Fruit fly (Drosophila melanogaster): ENCODE measurements around the gene CG5391.
A peak's percentile ranks its signal among the peaks of the same experiment; 100 is the strongest.

Gene CG5391

DNA sequence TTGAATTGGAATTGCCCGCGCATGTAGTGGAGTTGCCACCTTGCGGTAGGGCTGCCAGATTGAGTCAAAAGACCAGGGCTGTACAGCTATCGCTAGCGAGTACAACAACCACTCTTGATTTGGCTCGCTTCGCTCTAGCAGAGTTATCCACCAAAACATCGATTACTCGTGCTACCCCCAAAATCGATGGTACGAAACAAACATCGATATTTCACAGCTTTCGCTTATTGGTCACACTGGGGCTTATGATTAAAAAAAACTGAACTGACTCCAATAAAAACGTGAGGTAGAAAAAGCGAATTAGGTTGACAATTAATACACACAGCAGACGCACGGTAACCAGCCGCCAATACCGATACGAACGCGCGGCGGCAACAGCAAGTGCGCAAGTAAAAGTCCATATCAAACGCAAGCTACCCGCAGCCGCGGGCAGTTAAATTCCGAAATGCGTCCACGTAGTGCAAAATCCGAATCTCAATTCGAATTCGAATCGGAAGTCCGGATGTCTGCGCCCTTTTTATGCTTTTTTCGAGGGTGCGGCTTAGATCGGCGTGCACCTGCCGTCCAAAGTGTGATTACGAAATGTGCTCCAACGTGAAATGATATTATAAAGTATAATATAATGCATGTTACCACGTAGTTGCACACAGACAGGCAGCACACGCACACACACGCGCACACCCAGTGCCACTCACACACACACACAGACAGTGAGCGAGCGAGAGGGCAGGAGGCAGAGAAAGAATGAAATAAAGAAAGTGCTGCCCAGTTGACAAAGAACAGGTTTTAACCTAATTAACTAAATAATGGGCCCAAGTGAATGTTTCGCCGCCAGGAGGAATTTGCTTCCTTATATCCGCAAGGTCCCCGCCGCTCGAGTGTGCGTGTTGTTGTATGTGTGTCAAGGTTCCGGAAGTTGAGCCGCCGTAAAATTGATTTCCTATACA lies 22.8 kb upstream of the CG5391 start, which contains the start of gene Sar1 (continued):
- no peak for TF ChIP-seq twi (tag; optimal IDR thresholded peaks at IDR 0.05)
- TF ChIP-seq zfh1 (GFP tag; IDR thresholded peaks at IDR 0.05): peak; percentile 23; the same call in 1 of the 3 replicates
- TF ChIP-seq zf30C (GFP tag; optimal IDR thresholded peaks at IDR 0.05): no peak
- TF ChIP-seq tap (tag; optimal IDR thresholded peaks at IDR 0.05): no peak
- TF ChIP-seq onecut (GFP tag; IDR thresholded peaks at IDR 0.05): peak; percentile 46; the same call in 1 of the 2 replicates
- no peak for TF ChIP-seq CG32767 (GFP tag; IDR thresholded peaks at IDR 0.05)
- TF ChIP-seq repo (GFP tag; optimal IDR thresholded peaks at IDR 0.05): peak; percentile 14
- peak; percentile 81 for TF ChIP-seq gro (GFP tag; optimal IDR thresholded peaks at IDR 0.05)
- peak; percentile 24 for TF ChIP-seq CG7839 (tag; optimal IDR thresholded peaks at IDR 0.05)
- peak; percentile 88 for TF ChIP-seq ato (GFP tag; IDR thresholded peaks at IDR 0.05; ENCODE audit: partially characterized antibody)
- TF ChIP-seq CG10431 (GFP tag; optimal IDR thresholded peaks at IDR 0.05): no peak
- peak; percentile 3 for TF ChIP-seq kni (GFP tag; optimal IDR thresholded peaks at IDR 0.05)
- peak; percentile 96 for TF ChIP-seq CG15514 (GFP tag; optimal IDR thresholded peaks at IDR 0.05)
- TF ChIP-seq PHDP (tag; optimal IDR thresholded peaks at IDR 0.05): no peak
- TF ChIP-seq CG8944 (GFP tag; optimal IDR thresholded peaks at IDR 0.05): peak; percentile 43
- peak; percentile 82 for TF ChIP-seq sens (GFP tag)
- no peak for TF ChIP-seq CG12236 (GFP tag; optimal IDR thresholded peaks at IDR 0.05)
- no peak for TF ChIP-seq stc (GFP tag; IDR thresholded peaks at IDR 0.05)
- TF ChIP-seq CG7963 (GFP tag; IDR thresholded peaks at IDR 0.05; ENCODE audit: partially characterized antibody): peak; percentile 78
- no peak for TF ChIP-seq CG12744 (GFP tag; optimal IDR thresholded peaks at IDR 0.05)
- TF ChIP-seq slbo (GFP tag; IDR thresholded peaks at IDR 0.05): peak; percentile 67
- TF ChIP-seq bcd (GFP tag; optimal IDR thresholded peaks at IDR 0.05): peak; percentile 29
- TF ChIP-seq HmgD (GFP tag; optimal IDR thresholded peaks at IDR 0.05): peak; percentile 88
- TF ChIP-seq Jarid2 (GFP tag; optimal IDR thresholded peaks at IDR 0.05): no peak
- TF ChIP-seq sc (optimal IDR thresholded peaks at IDR 0.05): no peak
- no peak for TF ChIP-seq sc (GFP tag; optimal IDR thresholded peaks at IDR 0.05)
- TF ChIP-seq CG15601 (tag; optimal IDR thresholded peaks at IDR 0.05): peak; percentile 66
- no peak for TF ChIP-seq CG17385 (GFP tag; optimal IDR thresholded peaks at IDR 0.05)
- TF ChIP-seq shn (GFP tag; optimal IDR thresholded peaks at IDR 0.05): peak; percentile 41
- peak; percentile 59; the same call in 1 of the 2 replicates for TF ChIP-seq nerfin-2 (GFP tag; IDR thresholded peaks at IDR 0.05; ENCODE audit: partially characterized antibody)
- peak; percentile 3 for TF ChIP-seq Dip3 (GFP tag; optimal IDR thresholded peaks at IDR 0.05)
- TF ChIP-seq CG4707 (GFP tag; optimal IDR thresholded peaks at IDR 0.05): no peak
- peak; percentile 80 for TF ChIP-seq CG12659 (GFP tag; optimal IDR thresholded peaks at IDR 0.05)
- TF ChIP-seq tin (GFP tag; optimal IDR thresholded peaks at IDR 0.05): no peak
- peak in 1 of 2 experiments; percentile 16 for TF ChIP-seq Dfd (GFP tag; optimal IDR thresholded peaks at IDR 0.05)
- TF ChIP-seq D19B (GFP tag; optimal IDR thresholded peaks at IDR 0.05): no peak
- no peak for TF ChIP-seq CG6813 (GFP tag; optimal IDR thresholded peaks at IDR 0.05)
- TF ChIP-seq Hr51 (GFP tag; optimal IDR thresholded peaks at IDR 0.05): peak in 1 of 2 experiments; percentile 32
- peak; percentile 60 for TF ChIP-seq sug (tag; optimal IDR thresholded peaks at IDR 0.05)
- no peak for TF ChIP-seq CG15269 (tag; optimal IDR thresholded peaks at IDR 0.05)
- no peak for TF ChIP-seq CG6683 (GFP tag; optimal IDR thresholded peaks at IDR 0.05)
- 0 out of 2 replicates have a peak, but pooled peaks have one; percentile 6 for TF ChIP-seq ranshi (GFP tag; IDR thresholded peaks at IDR 0.05)
- peak; percentile 90 for TF ChIP-seq Scr (GFP tag; IDR thresholded peaks at IDR 0.05; ENCODE audit: partially characterized antibody)
- no peak for TF ChIP-seq cwo (GFP tag; optimal IDR thresholded peaks at IDR 0.05)
- no peak for TF ChIP-seq CG12071 (GFP tag; optimal IDR thresholded peaks at IDR 0.05)
- peak; percentile 80 for TF ChIP-seq vnd (GFP tag; IDR thresholded peaks at IDR 0.05; ENCODE audit: partially characterized antibody)
- TF ChIP-seq CG18599 (GFP tag; optimal IDR thresholded peaks at IDR 0.05): peak; percentile 24

Measured in whole organism, embryonic.